Worm (Caenorhabditis elegans): ENCODE measurements around the gene H35N09.2.
"Not testable (repeated sequence)": the region's sequence is repeated elsewhere in the genome, so short reads cannot be mapped to it uniquely, and the experiment has no call there.

DNA sequence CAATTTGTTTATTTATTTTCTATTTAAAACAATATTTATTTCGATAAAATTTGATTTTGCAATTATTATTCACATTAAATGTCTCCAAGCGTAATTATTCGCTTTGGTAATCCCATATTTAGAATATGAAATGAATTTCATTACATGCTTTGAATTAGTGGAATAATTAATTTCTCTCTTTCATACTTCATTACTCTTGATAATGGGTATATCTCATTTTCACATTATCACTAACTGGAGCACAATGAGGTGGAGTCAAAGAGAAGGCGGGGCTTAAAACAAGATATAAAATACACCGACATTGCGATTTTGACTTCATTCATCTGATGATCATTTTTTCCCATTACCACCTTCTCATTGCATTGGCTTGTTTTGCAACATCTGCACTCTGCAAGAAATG lies 5.7 kb upstream of the H35N09.2 start, which contains the start of gene K01A12.4:
- TF ChIP-seq ztf-1 (GFP tag; conservative IDR thresholded peaks at IDR 0.05); snpc-4 (tag; optimal IDR thresholded peaks at IDR 0.05); lin-39 (tag; optimal IDR thresholded peaks at IDR 0.05); ztf-4 (tag; optimal IDR thresholded peaks at IDR 0.05); nhr-129 (tag; optimal IDR thresholded peaks at IDR 0.05); lin-11 (tag; optimal IDR thresholded peaks at IDR 0.05); unc-62 (GFP tag; optimal IDR thresholded peaks at IDR 0.05); ZK546.5 (tag; optimal IDR thresholded peaks at IDR 0.05); nhr-10 (tag; optimal IDR thresholded peaks at IDR 0.05): not testable (repeated sequence)
